Fruit fly (Drosophila melanogaster): ENCODE measurements around the gene Dmtn.

DNA sequence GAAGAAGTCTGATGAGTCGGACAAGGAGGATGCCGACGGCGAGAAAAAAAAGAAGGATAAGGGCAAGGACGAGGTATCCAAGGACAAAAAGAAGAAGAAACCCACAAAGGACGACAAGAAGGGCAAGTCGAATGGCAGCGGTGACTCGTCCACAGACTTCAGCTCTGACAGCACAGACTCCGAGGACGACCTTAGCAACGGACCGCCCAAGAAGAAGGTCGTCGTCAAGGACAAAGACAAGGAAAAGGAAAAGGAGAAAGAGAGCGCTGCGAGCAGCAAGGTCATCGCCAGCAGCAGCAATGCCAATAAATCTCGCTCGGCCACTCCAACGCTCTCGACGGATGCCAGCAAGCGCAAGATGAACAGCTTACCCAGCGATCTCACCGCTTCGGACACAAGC is 23.9 kb downstream of the Dmtn start:
- TF ChIP-seq CG3032 (tag; optimal IDR thresholded peaks at IDR 0.05) (no peak), pdm3 (GFP tag; optimal IDR thresholded peaks at IDR 0.05) (no peak), CG11294 (GFP tag; IDR thresholded peaks at IDR 0.05) (no peak), Eip78C (GFP tag) (no peak), acj6 (GFP tag; optimal IDR thresholded peaks at IDR 0.05) (no peak), achi (GFP tag; optimal IDR thresholded peaks at IDR 0.05) (no peak)

All from whole organism, prepupa.